Fruit fly (Drosophila melanogaster) whole organism, wandering third instar larva: ENCODE data around the gene dsf.

Experiments used
- Abd-B ChIP-seq: fragments of >200 bp; optimal IDR thresholded peaks from 2 replicates; lab custom pipeline; 2017; ENCODE audit warnings: missing biosample characterization, missing genetic modification characterization
- CG32264 ChIP-seq: fragments of 200-800 bp; sonication (Bioruptor generic); optimal IDR thresholded peaks from 2 replicates; lab custom pipeline; 2016; ENCODE audit warnings: missing biosample characterization, missing genetic modification characterization
- CG9705 ChIP-seq: fragments of 200-800 bp; sonication (Bioruptor generic); optimal IDR thresholded peaks from 2 replicates; lab custom pipeline; 2018; ENCODE audit warnings: missing biosample characterization, mild to moderate bottlenecking, missing genetic modification characterization
- CrebA ChIP-seq: fragments of 200-800 bp; sonication (Bioruptor generic); optimal IDR thresholded peaks from 2 replicates; lab custom pipeline; 2016; ENCODE audit warnings: missing biosample characterization, mild to moderate bottlenecking, missing genetic modification characterization, borderline replicate concordance
- Dfd ChIP-seq: fragments of >200 bp; optimal IDR thresholded peaks from 2 replicates; lab custom pipeline; 2017; ENCODE audit warnings: missing biosample characterization, missing genetic modification characterization
- Dif ChIP-seq: fragments of 200-275, 200-300 bp; sonication (Bioruptor generic); optimal IDR thresholded peaks from 2 replicates; lab custom pipeline; 2018; ENCODE audit warnings: missing biosample characterization, missing genetic modification characterization; ENCODE audit not compliant: partially characterized antibody
- GATAd ChIP-seq: sonication (Bioruptor generic); optimal IDR thresholded peaks from 2 replicates; lab custom pipeline; 2016; ENCODE audit warnings: missing biosample characterization, missing genetic modification characterization
- HLH106 ChIP-seq: fragments of 200-800 bp; optimal IDR thresholded peaks from 3 replicates; lab custom pipeline; 2019; ENCODE audit warnings: missing biosample characterization, mild to moderate bottlenecking, missing genetic modification characterization, moderate library complexity
- Hnf4 ChIP-seq: fragments of 200-800 bp; sonication (Bioruptor generic); optimal IDR thresholded peaks from 2 replicates; lab custom pipeline; 2016; ENCODE audit warnings: missing biosample characterization, mild to moderate bottlenecking, missing genetic modification characterization
- Hr78 ChIP-seq: fragments of >200 bp; optimal IDR thresholded peaks from 2 replicates; lab custom pipeline; 2017; ENCODE audit warnings: missing biosample characterization, missing genetic modification characterization
- Hr83 ChIP-seq: fragments of 200-300 bp; sonication (Bioruptor generic); optimal IDR thresholded peaks from 2 replicates; lab custom pipeline; 2016; ENCODE audit warnings: missing biosample characterization, mild to moderate bottlenecking, missing genetic modification characterization, moderate library complexity; ENCODE audit not compliant: poor library complexity, severe bottlenecking
- Jra ChIP-seq: sonication (Bioruptor generic); optimal IDR thresholded peaks from 2 replicates; lab custom pipeline; 2016; ENCODE audit warnings: missing biosample characterization, missing genetic modification characterization
- Mio ChIP-seq: sonication (Bioruptor generic); optimal IDR thresholded peaks from 2 replicates; lab custom pipeline; 2016; ENCODE audit warnings: missing biosample characterization, missing genetic modification characterization
- Myc ChIP-seq: fragments of >200 bp; optimal IDR thresholded peaks from 2 replicates; lab custom pipeline; 2017
- N ChIP-seq: fragments of >200 bp; optimal IDR thresholded peaks from 2 replicates; lab custom pipeline; 2018; ENCODE audit warnings: missing biosample characterization, missing external identifiers, missing genetic modification characterization
- OdsH ChIP-seq: fragments of 200-800 bp; sonication (Bioruptor generic); optimal IDR thresholded peaks from 2 replicates; lab custom pipeline; 2016; ENCODE audit warnings: missing biosample characterization, mild to moderate bottlenecking, missing genetic modification characterization
- Rel ChIP-seq, 2 experiments: fragments of 200-800 bp; sonication (Bioruptor generic) in 1 of 2; optimal IDR thresholded peaks; 2 replicates in 1 of 2; 3 replicates in 1 of 2; lab custom pipeline; 2016 to 2019; ENCODE audit warnings: mild to moderate bottlenecking in 2 of 2, missing biosample characterization in 2 of 2, missing genetic modification characterization in 2 of 2, moderate library complexity in 1 of 2
- Sp1 ChIP-seq: fragments of 200-800 bp; sonication (Bioruptor generic); optimal IDR thresholded peaks from 3 replicates; lab custom pipeline; 2019; ENCODE audit warnings: missing biosample characterization, mild to moderate bottlenecking, missing genetic modification characterization, moderate library complexity
- Vsx2 ChIP-seq: fragments of 200-300, 225-300 bp; sonication (Bioruptor generic); optimal IDR thresholded peaks from 2 replicates; lab custom pipeline; 2018; ENCODE audit warnings: missing biosample characterization, missing genetic modification characterization; ENCODE audit not compliant: partially characterized antibody
- br ChIP-seq: fragments of 200-800 bp; sonication (Bioruptor generic); optimal IDR thresholded peaks from 2 replicates; lab custom pipeline; 2016; ENCODE audit warnings: missing biosample characterization, missing genetic modification characterization
- brk ChIP-seq: fragments of 200-800 bp; sonication (Bioruptor generic); optimal IDR thresholded peaks from 2 replicates; lab custom pipeline; 2016; ENCODE audit warnings: missing biosample characterization, mild to moderate bottlenecking, missing genetic modification characterization
- dl ChIP-seq, 2 experiments: fragments of 175-275, 200-275 bp in 1 of 2; fragments of 200-275 bp in 1 of 2; sonication (Bioruptor generic); optimal IDR thresholded peaks; lab custom pipeline; 2018; ENCODE audit warnings: mild to moderate bottlenecking in 2 of 2, missing biosample characterization in 2 of 2, missing genetic modification characterization in 2 of 2, moderate library complexity in 2 of 2; ENCODE audit not compliant: partially characterized antibody in 2 of 2, insufficient read depth in 1 of 2
- dmrt93B ChIP-seq: fragments of 200-800 bp; sonication (Bioruptor generic); optimal IDR thresholded peaks from 2 replicates; lab custom pipeline; 2018; ENCODE audit warnings: missing biosample characterization, mild to moderate bottlenecking, missing genetic modification characterization
- dsf ChIP-seq: sonication (Bioruptor generic); optimal IDR thresholded peaks from 2 replicates; lab custom pipeline; 2016; ENCODE audit warnings: missing biosample characterization, missing genetic modification characterization, borderline replicate concordance
- ey ChIP-seq: fragments of 200-800 bp; sonication (Bioruptor generic); optimal IDR thresholded peaks from 2 replicates; lab custom pipeline; 2016; ENCODE audit warnings: missing biosample characterization, missing genetic modification characterization
- foxo ChIP-seq, 2 experiments: fragments of 200-800 bp; sonication (Bioruptor generic); optimal IDR thresholded peaks; 2 replicates in 1 of 2; 3 replicates in 1 of 2; lab custom pipeline; 2016 to 2017; ENCODE audit warnings: missing biosample characterization in 2 of 2, missing genetic modification characterization in 2 of 2
- fru ChIP-seq: fragments of 200-800 bp; sonication (Bioruptor generic); optimal IDR thresholded peaks from 3 replicates; lab custom pipeline; 2016; ENCODE audit warnings: missing biosample characterization, mild to moderate bottlenecking, missing genetic modification characterization
- h ChIP-seq: fragments of 200-800 bp; sonication (Bioruptor generic); optimal IDR thresholded peaks from 3 replicates; lab custom pipeline; 2016; ENCODE audit warnings: missing biosample characterization, mild to moderate bottlenecking, missing genetic modification characterization
- jim ChIP-seq: fragments of 175-275, 200-325 bp; sonication (Bioruptor generic); optimal IDR thresholded peaks from 2 replicates; lab custom pipeline; 2016; ENCODE audit warnings: missing biosample characterization, mild to moderate bottlenecking, missing genetic modification characterization
- lola ChIP-seq: fragments of >200 bp; optimal IDR thresholded peaks from 2 replicates; lab custom pipeline; 2017; ENCODE audit warnings: missing biosample characterization, missing genetic modification characterization
- pan ChIP-seq: fragments of >200 bp; optimal IDR thresholded peaks from 2 replicates; lab custom pipeline; 2017
- psq ChIP-seq: fragments of 200-800 bp; sonication (Bioruptor generic); optimal IDR thresholded peaks from 3 replicates; lab custom pipeline; 2017; ENCODE audit warnings: missing biosample characterization, mild to moderate bottlenecking, missing genetic modification characterization, moderate library complexity
- rgr ChIP-seq: fragments of 200-800 bp; sonication (Bioruptor generic); optimal IDR thresholded peaks from 3 replicates; lab custom pipeline; 2016; ENCODE audit warnings: missing biosample characterization, mild to moderate bottlenecking, missing genetic modification characterization
- sage ChIP-seq: fragments of 200-800 bp; sonication (Bioruptor generic); optimal IDR thresholded peaks from 2 replicates; lab custom pipeline; 2016; ENCODE audit warnings: missing biosample characterization, mild to moderate bottlenecking, missing genetic modification characterization
- sv ChIP-seq: fragments of 200-800 bp; sonication (Bioruptor generic); optimal IDR thresholded peaks from 3 replicates; lab custom pipeline; 2016; ENCODE audit warnings: missing biosample characterization, missing genetic modification characterization
- tai ChIP-seq: sonication (Bioruptor generic); optimal IDR thresholded peaks from 2 replicates; lab custom pipeline; 2016; ENCODE audit warnings: missing biosample characterization, missing genetic modification characterization
- usp ChIP-seq: fragments of >200 bp; optimal IDR thresholded peaks from 2 replicates; lab custom pipeline; 2017; ENCODE audit warnings: missing biosample characterization, missing genetic modification characterization
- woc ChIP-seq: sonication (Bioruptor generic); optimal IDR thresholded peaks from 2 replicates; lab custom pipeline; 2016; ENCODE audit warnings: missing biosample characterization, mild to moderate bottlenecking, missing genetic modification characterization

Gene dsf

DNA sequence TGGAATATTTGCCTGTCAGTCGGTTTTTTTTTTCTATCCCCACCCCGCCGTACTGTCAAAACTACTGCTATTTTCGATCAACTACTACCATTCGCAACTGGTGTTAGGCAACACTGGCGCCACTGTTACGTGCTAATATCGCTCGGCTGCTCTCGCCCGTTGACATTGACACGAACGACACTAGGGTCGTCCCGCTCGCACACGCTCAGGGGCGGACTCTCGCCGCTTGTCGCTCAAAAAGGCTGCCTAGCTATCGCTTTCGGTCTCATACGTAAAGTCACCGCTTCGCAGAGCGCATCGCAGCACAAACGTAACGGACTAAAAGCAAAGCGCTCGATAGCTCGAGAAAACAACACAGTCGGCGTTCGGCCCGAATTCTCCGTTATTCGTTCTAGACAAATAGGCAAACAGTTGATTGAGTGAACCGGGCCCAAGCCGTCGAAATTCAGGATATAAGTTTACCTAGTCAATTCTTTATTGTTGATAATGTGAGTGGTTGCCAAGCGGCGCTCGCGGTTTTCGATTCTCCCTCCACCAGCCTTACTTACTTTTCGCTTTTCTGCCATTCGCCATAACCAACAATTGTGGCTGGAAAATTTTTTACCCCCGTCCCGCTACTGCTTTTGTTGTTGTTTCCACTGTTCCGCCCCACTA is 56.7 kb downstream of the dsf start:
- no peak for TF ChIP-seq Mio
- no peak for TF ChIP-seq lola
- no peak for TF ChIP-seq pan (lab: Kevin White, UChicago)
- TF ChIP-seq Dfd, result no peak
- no peak for TF ChIP-seq usp (GFP tag; lab: Kevin White, UChicago)
- peak; percentile 27 for TF ChIP-seq sv (GFP tag; lab: Kevin White, UChicago)
- TF ChIP-seq CrebA (GFP tag; lab: Kevin White, UChicago), result no peak
- TF ChIP-seq GATAd, result no peak
- peak; percentile 73 for TF ChIP-seq Sp1 (GFP tag; lab: Kevin White, UChicago)
- TF ChIP-seq Dif (GFP tag; lab: Kevin White, UChicago), result peak; percentile 79
- no peak for TF ChIP-seq dmrt93B (GFP tag; lab: Kevin White, UChicago)
- no peak for TF ChIP-seq Vsx2 (GFP tag; lab: Kevin White, UChicago)
- TF ChIP-seq Hnf4 (GFP tag; lab: Kevin White, UChicago), result peak; percentile 78
- peak; percentile 32 for TF ChIP-seq Rel (GFP tag; optimal IDR thresholded peaks at IDR 0.05; lab: Kevin White, UChicago)
- peak; percentile 75 for TF ChIP-seq Rel (tag; optimal IDR thresholded peaks at IDR 0.05; lab: Kevin White, UChicago)
- TF ChIP-seq psq (GFP tag; lab: Kevin White, UChicago), result peak; percentile 32
- TF ChIP-seq Hr78 (GFP tag; lab: Kevin White, UChicago), result no peak
- peak; percentile 37 for TF ChIP-seq HLH106
- peak; percentile 38 for TF ChIP-seq OdsH
- TF ChIP-seq Hr83 (GFP tag; lab: Kevin White, UChicago), result peak; percentile 64
- peak; percentile 52 for TF ChIP-seq fru (GFP tag; lab: Kevin White, UChicago)
- TF ChIP-seq CG9705 (GFP tag; lab: Kevin White, UChicago), result peak; percentile 11
- no peak for TF ChIP-seq Abd-B
- TF ChIP-seq ey, result peak; percentile 1
- peak; percentile 72 for TF ChIP-seq h
- peak in 1 of 2 experiments; percentile 46 for TF ChIP-seq dl (GFP tag; optimal IDR thresholded peaks at IDR 0.05; lab: Kevin White, UChicago; ENCODE audit: insufficient read depth in 1 of 2, partially characterized antibody in 2 of 2)
- TF ChIP-seq Jra (GFP tag; lab: Kevin White, UChicago), result peak; percentile 73
- TF ChIP-seq brk (GFP tag; lab: Kevin White, UChicago), result no peak
- TF ChIP-seq dsf (GFP tag; lab: Kevin White, UChicago), result no peak
- no peak for TF ChIP-seq tai (GFP tag; lab: Kevin White, UChicago)
- peak; percentile 47 to 67 for TF ChIP-seq foxo (GFP tag; optimal IDR thresholded peaks at IDR 0.05; lab: Kevin White, UChicago)
- TF ChIP-seq rgr (GFP tag; lab: Kevin White, UChicago), result peak; percentile 70
- TF ChIP-seq jim (GFP tag; lab: Kevin White, UChicago), result no peak
- no peak for TF ChIP-seq N
- no peak for TF ChIP-seq sage
- no peak for TF ChIP-seq CG32264 (GFP tag; lab: Kevin White, UChicago)
- TF ChIP-seq Myc, result no peak
- TF ChIP-seq br (GFP tag; lab: Kevin White, UChicago), result peak; percentile 73
- no peak for TF ChIP-seq woc (GFP tag; lab: Kevin White, UChicago)

DNA sequence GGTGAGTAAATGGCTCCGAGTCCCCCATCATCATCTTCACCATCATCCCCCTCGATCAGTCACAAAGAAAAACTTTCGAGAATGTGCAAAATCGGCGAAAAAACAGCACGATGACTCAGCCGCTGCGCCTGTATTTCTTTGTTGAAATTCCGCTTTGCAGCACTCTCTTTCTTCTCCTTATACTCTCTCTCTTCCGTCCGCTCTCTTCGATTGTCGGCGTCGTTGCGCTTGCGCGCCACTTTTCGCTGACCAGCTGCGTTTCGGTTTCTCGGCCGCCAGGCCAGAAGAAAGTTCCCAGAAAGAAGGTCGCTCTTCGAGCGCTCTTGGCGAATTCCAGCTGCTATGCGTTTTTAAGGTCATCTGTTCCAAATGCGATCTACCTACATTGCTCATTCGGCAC is 57.5 kb downstream of the dsf start:
- TF ChIP-seq N, result no peak
- TF ChIP-seq Hr83 (GFP tag; lab: Kevin White, UChicago), result no peak
- TF ChIP-seq CG32264 (GFP tag; lab: Kevin White, UChicago), result no peak
- peak; percentile 20 for TF ChIP-seq Dif (GFP tag; lab: Kevin White, UChicago)
- TF ChIP-seq Sp1 (GFP tag; lab: Kevin White, UChicago), result no peak
- no peak for TF ChIP-seq HLH106
- TF ChIP-seq dsf (GFP tag; lab: Kevin White, UChicago), result no peak
- TF ChIP-seq dmrt93B (GFP tag; lab: Kevin White, UChicago), result no peak
- TF ChIP-seq GATAd, result no peak
- no peak for TF ChIP-seq woc (GFP tag; lab: Kevin White, UChicago)
- no peak for TF ChIP-seq psq (GFP tag; lab: Kevin White, UChicago)
- no peak for TF ChIP-seq br (GFP tag; lab: Kevin White, UChicago)
- no peak for TF ChIP-seq Hr78 (GFP tag; lab: Kevin White, UChicago)
- no peak for TF ChIP-seq h
- TF ChIP-seq Myc, result no peak
- TF ChIP-seq foxo (GFP tag; optimal IDR thresholded peaks at IDR 0.05; lab: Kevin White, UChicago), result no peak
- TF ChIP-seq usp (GFP tag; lab: Kevin White, UChicago), result no peak
- peak; percentile 56 to 59 for TF ChIP-seq dl (GFP tag; optimal IDR thresholded peaks at IDR 0.05; lab: Kevin White, UChicago; ENCODE audit: insufficient read depth in 1 of 2, partially characterized antibody in 2 of 2)
- no peak for TF ChIP-seq Hnf4 (GFP tag; lab: Kevin White, UChicago)
- no peak for TF ChIP-seq Dfd
- TF ChIP-seq Jra (GFP tag; lab: Kevin White, UChicago), result peak; percentile 27
- TF ChIP-seq jim (GFP tag; lab: Kevin White, UChicago), result no peak
- no peak for TF ChIP-seq Vsx2 (GFP tag; lab: Kevin White, UChicago)
- no peak for TF ChIP-seq CrebA (GFP tag; lab: Kevin White, UChicago)
- no peak for TF ChIP-seq CG9705 (GFP tag; lab: Kevin White, UChicago)
